Worm (Caenorhabditis elegans) whole organism, L4 larva: ENCODE results near the gene sdc-2.

Experiments used
- F10B5.3 ChIP-seq: sonication (generic microtip); optimal IDR thresholded peaks from 2 replicates; lab custom pipeline; 2016; ENCODE audit warnings: mild to moderate bottlenecking, missing genetic modification characterization, missing compliant biosample characterization
- F37D6.2 ChIP-seq: sonication (generic microtip); optimal IDR thresholded peaks from 2 replicates; lab custom pipeline; 2016; ENCODE audit warnings: mild to moderate bottlenecking, missing genetic modification characterization, missing compliant biosample characterization
- T20F7.1 ChIP-seq: fragments of 200-800 bp; sonication (Bioruptor generic); optimal IDR thresholded peaks from 2 replicates; lab custom pipeline; 2018; ENCODE audit warnings: mild to moderate bottlenecking, missing genetic modification characterization, missing compliant biosample characterization
- ama-1 ChIP-seq: fragments of 150-350 bp; optimal IDR thresholded peaks from 2 replicates; lab custom pipeline; 2014; ENCODE audit warnings: inconsistent platforms, mixed read lengths
- ces-1 ChIP-seq: fragments of 150-350 bp; sonication (generic microtip); optimal IDR thresholded peaks from 4 replicates; lab custom pipeline; 2014; ENCODE audit warnings: missing biosample characterization, missing genetic modification reagents, missing genetic modification characterization
- daf-16 ChIP-seq, 3 experiments: sonication (generic microtip); optimal IDR thresholded peaks; 2 replicates each; lab custom pipeline; 2016 to 2017; ENCODE audit warnings: missing genetic modification characterization in 3 of 3, missing genetic modification reagents in 3 of 3, mild to moderate bottlenecking in 2 of 3, missing compliant biosample characterization in 2 of 3, missing biosample characterization in 1 of 3, moderate library complexity in 1 of 3
- dmd-6 ChIP-seq: fragments of 200-800 bp; sonication (Bioruptor generic); IDR thresholded peaks from 2 replicates; pipeline ENCODE4 v1.3.6; 2022; ENCODE audit warnings: missing genetic modification reagents, missing genetic modification characterization, missing compliant biosample characterization
- duxl-1 ChIP-seq: sonication (generic microtip); optimal IDR thresholded peaks from 2 replicates; lab custom pipeline; 2016; ENCODE audit warnings: mild to moderate bottlenecking, missing genetic modification characterization, moderate library complexity, missing compliant biosample characterization; ENCODE audit not compliant: poor library complexity
- dve-1 ChIP-seq: sonication (generic microtip); optimal IDR thresholded peaks from 2 replicates; lab custom pipeline; 2017; ENCODE audit warnings: antibody characterized with exemption, mild to moderate bottlenecking, missing genetic modification characterization, missing compliant biosample characterization; ENCODE audit not compliant: insufficient read depth
- gei-8 ChIP-seq: fragments of 200-800 bp; sonication (Bioruptor generic); optimal IDR thresholded peaks from 2 replicates; lab custom pipeline; 2018; ENCODE audit warnings: mild to moderate bottlenecking, missing genetic modification characterization, missing compliant biosample characterization
- hif-1 ChIP-seq, 2 experiments: sonication (generic microtip); optimal IDR thresholded peaks; 2 replicates each; lab custom pipeline; 2016 to 2017; ENCODE audit warnings: missing compliant biosample characterization in 2 of 2, missing genetic modification characterization in 2 of 2, missing genetic modification reagents in 2 of 2, missing genotype in 2 of 2, mild to moderate bottlenecking in 1 of 2
- hlh-11 ChIP-seq: fragments of 200-800 bp; sonication (Bioruptor generic); optimal IDR thresholded peaks from 2 replicates; lab custom pipeline; 2018; ENCODE audit warnings: mild to moderate bottlenecking, missing genetic modification characterization, missing compliant biosample characterization
- hlh-30 ChIP-seq: sonication (generic microtip); optimal IDR thresholded peaks from 2 replicates; lab custom pipeline; 2017; ENCODE audit warnings: antibody characterized with exemption, mild to moderate bottlenecking, missing genetic modification characterization, missing compliant biosample characterization; ENCODE audit not compliant: insufficient read depth
- lsy-2 ChIP-seq, 2 experiments: fragments of 150-350 bp in 1 of 2; sonication (generic microtip) in 1 of 2; optimal IDR thresholded peaks; 2 replicates each; lab custom pipeline; 2014 to 2017; ENCODE audit warnings: missing biosample characterization in 2 of 2, missing genetic modification characterization in 2 of 2
- mdl-1 ChIP-seq, 2 experiments: fragments of 150-350 bp in 1 of 2; sonication (generic microtip) in 1 of 2; optimal IDR thresholded peaks; 2 replicates each; lab custom pipeline; 2014 to 2017; ENCODE audit warnings: missing biosample characterization in 2 of 2, missing genetic modification characterization in 2 of 2
- mes-2 ChIP-seq: sonication (generic microtip); optimal IDR thresholded peaks from 2 replicates; lab custom pipeline; 2016; ENCODE audit warnings: missing genotype, mild to moderate bottlenecking, missing genetic modification characterization, missing compliant biosample characterization; ENCODE audit not compliant: poor library complexity, severe bottlenecking
- mxl-3 ChIP-seq: fragments of 200-800 bp; sonication (Bioruptor generic); optimal IDR thresholded peaks from 2 replicates; lab custom pipeline; 2018; ENCODE audit warnings: mild to moderate bottlenecking, missing genetic modification characterization, missing compliant biosample characterization
- nhr-102 ChIP-seq: sonication (generic microtip); optimal IDR thresholded peaks from 2 replicates; lab custom pipeline; 2016; ENCODE audit warnings: mild to moderate bottlenecking, missing genetic modification characterization, moderate library complexity, missing compliant biosample characterization
- nhr-111 ChIP-seq: fragments of 200-800 bp; sonication (Bioruptor generic); optimal IDR thresholded peaks from 2 replicates; lab custom pipeline; 2018; ENCODE audit warnings: mild to moderate bottlenecking, missing genetic modification characterization, missing compliant biosample characterization
- nhr-237 ChIP-seq: sonication (generic microtip); optimal IDR thresholded peaks from 2 replicates; lab custom pipeline; 2017; ENCODE audit warnings: missing biosample characterization, missing genetic modification characterization
- nhr-28 ChIP-seq: fragments of 150-350 bp; optimal IDR thresholded peaks from 2 replicates; lab custom pipeline; 2014; ENCODE audit warnings: missing biosample characterization, missing genetic modification characterization
- nhr-41 ChIP-seq: fragments of 200-800 bp; sonication (Bioruptor generic); IDR thresholded peaks from 2 replicates; pipeline ENCODE4 v1.3.6; 2022; ENCODE audit warnings: missing genetic modification reagents, missing genetic modification characterization, missing compliant biosample characterization
- nhr-48 ChIP-seq: sonication (generic microtip); optimal IDR thresholded peaks from 2 replicates; lab custom pipeline; 2016; ENCODE audit warnings: mild to moderate bottlenecking, missing genetic modification characterization, missing compliant biosample characterization
- nhr-77 ChIP-seq: fragments of 150-350 bp; optimal IDR thresholded peaks from 2 replicates; lab custom pipeline; 2014; ENCODE audit warnings: missing biosample characterization, missing genetic modification characterization
- php-3 ChIP-seq: fragments of 200-800 bp; sonication (Bioruptor generic); IDR thresholded peaks from 2 replicates; pipeline ENCODE4 v1.3.6; 2022; ENCODE audit warnings: missing genetic modification reagents, missing genetic modification characterization, missing compliant biosample characterization
- pqm-1 ChIP-seq: sonication (generic microtip); optimal IDR thresholded peaks from 2 replicates; lab custom pipeline; 2017; ENCODE audit warnings: missing biosample characterization, missing genetic modification characterization
- sdz-12 ChIP-seq: fragments of 200-800 bp; sonication (Bioruptor generic); optimal IDR thresholded peaks from 2 replicates; lab custom pipeline; 2018; ENCODE audit warnings: mild to moderate bottlenecking, missing genetic modification characterization, missing compliant biosample characterization
- unc-62 ChIP-seq, 3 experiments: fragments of 150-350 bp in 1 of 3; sonication (generic microtip); optimal IDR thresholded peaks in 2 of 3; peaks in 1 of 3; 1 replicate in 1 of 3; 2 replicates in 2 of 3; lab custom pipeline; 2014 to 2017; ENCODE audit warnings: missing biosample characterization in 3 of 3, missing genetic modification characterization in 3 of 3, missing genetic modification reagents in 3 of 3, missing genotype in 1 of 3
- ztf-7 ChIP-seq: fragments of 150-350 bp; optimal IDR thresholded peaks from 2 replicates; lab custom pipeline; 2014; ENCODE audit warnings: missing biosample characterization, missing genetic modification characterization

Gene sdc-2

DNA sequence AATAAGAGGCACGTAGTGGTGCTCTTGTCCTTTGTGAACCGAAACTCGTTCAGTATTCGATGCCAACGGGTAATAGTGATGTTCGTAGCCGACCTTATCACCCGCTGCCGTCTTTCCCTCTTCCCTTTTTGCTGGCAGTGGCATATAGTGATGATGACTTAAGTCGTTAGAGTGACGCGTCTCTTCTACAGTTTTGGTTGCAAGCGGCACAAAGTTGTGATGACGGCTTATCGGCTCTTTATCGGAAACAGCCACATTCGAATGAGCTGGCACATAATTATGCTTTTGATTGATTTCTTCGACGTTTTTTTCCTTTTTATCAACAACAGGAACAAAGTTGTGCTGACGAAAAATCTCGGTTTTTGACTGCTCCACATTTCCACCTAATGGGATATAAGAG, 7.1 kb upstream of the sdc-2 start (continued):
- TF ChIP-seq ama-1 (lab: Kevin White, UChicago) = no peak
- TF ChIP-seq nhr-111 = no peak

DNA sequence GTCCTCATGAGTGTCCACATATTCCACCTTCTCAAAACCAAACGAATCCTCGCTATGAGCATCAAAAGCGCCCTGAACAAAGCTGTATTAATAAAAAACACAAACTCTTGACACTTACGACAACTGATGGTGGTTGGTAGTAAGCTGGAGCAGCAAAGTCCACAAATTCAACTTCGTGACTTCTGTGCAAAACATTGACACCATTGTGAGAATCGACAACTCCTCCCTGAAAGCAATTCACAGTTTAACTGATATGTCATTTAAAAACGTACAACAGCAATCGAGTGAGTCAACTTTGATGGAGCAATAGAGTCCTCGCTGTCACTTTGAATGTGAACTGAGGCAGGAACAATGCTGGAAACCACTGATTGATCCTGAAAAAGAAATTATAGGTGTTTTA, 5.1 kb upstream of the sdc-2 start:
- TF ChIP-seq gei-8 (GFP tag; lab: Kevin White, UChicago) (no peak), unc-62 (GFP tag; optimal IDR thresholded peaks at IDR 0.05 in 1 of 2; lab: Kevin White, UChicago) (peak in 1 of 2 experiments; percentile 90), unc-62 (tag; optimal IDR thresholded peaks at IDR 0.05; lab: Kevin White, UChicago) (no peak)
- TF ChIP-seq, all 104 proteins: peak for 1

DNA sequence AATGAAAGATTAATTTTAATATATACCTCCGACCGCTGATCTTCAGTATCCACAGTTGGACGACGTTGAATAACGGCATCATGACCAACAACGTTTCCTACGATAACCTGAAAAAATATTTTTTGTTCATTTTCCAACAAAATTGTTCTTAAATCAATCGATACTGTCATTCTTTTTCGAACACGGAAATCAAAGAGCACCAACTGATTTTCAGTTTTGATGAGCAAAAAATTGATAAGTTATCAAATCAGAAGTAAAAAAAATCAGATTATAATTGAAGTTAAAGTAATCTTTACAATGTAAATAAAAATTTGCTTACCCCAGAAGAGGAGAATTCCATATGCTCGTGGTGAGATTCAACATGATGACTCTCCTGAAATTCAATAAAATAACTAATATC, 4.1 kb upstream of the sdc-2 start:
- peak; percentile 45 for TF ChIP-seq nhr-77 (tag; lab: Kevin White, UChicago)
- no peak for TF ChIP-seq T20F7.1 (GFP tag; lab: Kevin White, UChicago)
- TF ChIP-seq pqm-1 (tag; lab: Kevin White, UChicago) = peak; percentile 42
- peak; percentile 15 for TF ChIP-seq dve-1 (tag; lab: Kevin White, UChicago)
- TF ChIP-seq hlh-11 = peak; percentile 21
- TF ChIP-seq nhr-28 = peak; percentile 62
- no peak for TF ChIP-seq daf-16 (GFP tag; optimal IDR thresholded peaks at IDR 0.05; lab: Kevin White, UChicago)
- peak; percentile 40 for TF ChIP-seq daf-16 (tag; optimal IDR thresholded peaks at IDR 0.05; lab: Kevin White, UChicago)
- no peak for TF ChIP-seq mxl-3 (GFP tag; lab: Kevin White, UChicago)

DNA sequence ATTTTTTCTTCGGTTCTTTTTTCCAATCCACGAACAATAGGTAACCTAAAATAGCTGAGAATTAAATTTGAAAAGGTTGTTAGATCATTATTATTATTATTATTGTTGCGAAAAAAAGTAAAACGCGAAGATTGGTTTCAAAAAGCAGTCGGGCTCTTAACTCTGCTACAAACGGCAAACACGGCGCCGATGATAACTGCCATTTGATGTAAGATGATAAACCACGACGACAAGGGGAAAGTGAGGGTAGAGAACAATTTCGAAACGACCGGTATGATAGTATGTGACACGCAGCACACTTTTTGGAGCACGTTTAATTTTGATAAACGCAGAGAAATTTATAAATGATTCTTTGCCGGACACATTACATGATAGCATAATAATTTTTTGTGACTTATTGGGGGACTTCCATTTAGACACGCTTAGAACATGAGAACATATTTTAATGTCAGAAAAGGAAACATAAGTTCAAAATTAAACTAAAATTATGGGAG, 3.4 kb upstream of the sdc-2 start, which contains the start of gene hpo-34:
Gene hpo-34 (minus strand): TSS at position 51 of the 494 bp plus-strand sequence.
- TF ChIP-seq sdz-12 (no peak), daf-16 (GFP tag; optimal IDR thresholded peaks at IDR 0.05; lab: Kevin White, UChicago) (no peak), daf-16 (tag; optimal IDR thresholded peaks at IDR 0.05; lab: Kevin White, UChicago) (peak; percentile 87), nhr-28 (peak; percentile 91), F37D6.2 (tag; lab: Kevin White, UChicago) (no peak), T20F7.1 (GFP tag; lab: Kevin White, UChicago) (peak; percentile 41), mdl-1 (tag; optimal IDR thresholded peaks at IDR 0.05; lab: Kevin White, UChicago) (peak in 1 of 2 experiments; percentile 56), F10B5.3 (tag; lab: Kevin White, UChicago) (no peak), ces-1 (GFP tag; lab: Kevin White, UChicago) (no peak), pqm-1 (tag; lab: Kevin White, UChicago) (peak; percentile 91), ztf-7 (no peak), nhr-77 (tag; lab: Kevin White, UChicago) (peak; percentile 72), hlh-30 (peak; percentile 47), nhr-111 (no peak), nhr-237 (tag; lab: Kevin White, UChicago) (no peak), hif-1 (tag; optimal IDR thresholded peaks at IDR 0.05; lab: Kevin White, UChicago) (peak in 1 of 2 experiments; percentile 15), gei-8 (GFP tag; lab: Kevin White, UChicago) (no peak), lsy-2 (tag; optimal IDR thresholded peaks at IDR 0.05; lab: Kevin White, UChicago) (peak in 1 of 2 experiments; percentile 39), nhr-48 (tag; lab: Kevin White, UChicago) (peak; percentile 41), nhr-102 (tag; lab: Kevin White, UChicago) (peak; percentile 77), nhr-41 (GFP tag; lab: Robert Waterston, UW) (0 out of 2 replicates have a peak, but pooled peaks have one; percentile 20), dve-1 (tag; lab: Kevin White, UChicago) (peak; percentile 87), dmd-6 (GFP tag; lab: Robert Waterston, UW) (peak; percentile 88), hlh-11 (peak; percentile 85), php-3 (GFP tag; lab: Robert Waterston, UW) (peak; percentile 79), mes-2 (tag; lab: Kevin White, UChicago) (peak; percentile 59)

DNA sequence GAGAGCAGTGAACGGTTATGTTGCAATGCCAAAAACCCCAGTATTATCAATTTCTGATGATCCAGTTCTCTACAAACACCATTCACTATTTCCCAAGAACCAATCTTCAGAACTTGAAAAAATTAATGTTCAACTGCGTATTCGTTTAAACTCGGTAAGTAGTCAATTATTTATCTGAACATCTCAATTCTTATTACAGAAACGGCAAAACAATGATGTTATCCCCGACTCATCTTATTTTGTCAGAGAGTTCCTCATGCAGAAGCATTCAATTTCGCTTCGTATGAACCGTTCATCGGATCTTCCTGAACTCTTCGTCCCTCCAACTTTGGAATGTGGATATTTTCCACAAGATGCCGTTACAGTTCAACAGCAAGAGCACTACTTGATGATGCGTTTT, 1.2 kb downstream of the sdc-2 start:
- TF ChIP-seq duxl-1 (tag; lab: Kevin White, UChicago) (no peak), unc-62 (GFP tag; optimal IDR thresholded peaks at IDR 0.05 in 1 of 2; lab: Kevin White, UChicago) (peak in 1 of 2 experiments; percentile 91), unc-62 (tag; optimal IDR thresholded peaks at IDR 0.05; lab: Kevin White, UChicago) (no peak)
- TF ChIP-seq, all 104 proteins: peak for 1
